Worm (Caenorhabditis elegans) whole organism, midembryonic: ENCODE results near the gene pmk-1.

Source experiments
- T22C8.4 ChIP-seq: fragments of 200-800 bp; sonication (Bioruptor generic); IDR thresholded peaks from 2 replicates; pipeline ENCODE4 v1.3.6; 2022; ENCODE audit warnings: missing genetic modification characterization, missing compliant biosample characterization
- cog-1 ChIP-seq: sonication (generic microtip); optimal IDR thresholded peaks from 2 replicates; lab custom pipeline; 2016; ENCODE audit warnings: missing genetic modification characterization, missing compliant biosample characterization
- flt-1 ChIP-seq: fragments of 200-800 bp; sonication (Bioruptor generic); IDR thresholded peaks from 2 replicates; pipeline ENCODE4 v1.3.6; 2022; ENCODE audit warnings: missing genetic modification characterization, missing compliant biosample characterization
- klf-2 ChIP-seq: fragments of 200-800 bp; sonication (Bioruptor generic); conservative IDR thresholded peaks from 2 replicates; pipeline ENCODE4 v1.3.6; 2022; ENCODE audit warnings: missing genetic modification reagents, missing genetic modification characterization, missing compliant biosample characterization
- med-1 ChIP-seq: sonication (generic microtip); optimal IDR thresholded peaks from 2 replicates; lab custom pipeline; 2017; ENCODE audit warnings: missing genetic modification characterization, mild to moderate bottlenecking, missing compliant biosample characterization, antibody characterized with exemption, missing genetic modification reagents; ENCODE audit not compliant: insufficient read depth
- ref-1 ChIP-seq: fragments of 200-800 bp; sonication (Bioruptor generic); conservative IDR thresholded peaks from 2 replicates; pipeline ENCODE4 v1.3.6; 2022; ENCODE audit warnings: missing genetic modification reagents, missing genetic modification characterization, missing compliant biosample characterization
- tab-1 ChIP-seq: fragments of 200-800 bp; sonication (Bioruptor generic); IDR thresholded peaks from 2 replicates; pipeline ENCODE4 v1.3.6; 2022; ENCODE audit warnings: missing genetic modification characterization, missing compliant biosample characterization
- ztf-23 ChIP-seq: fragments of 200-800 bp; sonication (Bioruptor generic); IDR thresholded peaks from 2 replicates; pipeline ENCODE4 v1.3.6; 2022; ENCODE audit warnings: missing genetic modification reagents, missing genetic modification characterization, missing compliant biosample characterization
- ztf-29 ChIP-seq: fragments of 200-800 bp; sonication (Bioruptor generic); IDR thresholded peaks from 2 replicates; pipeline ENCODE4 v1.3.6; 2022; ENCODE audit warnings: missing genetic modification reagents, missing genetic modification characterization, missing compliant biosample characterization

The pmk-1 gene

DNA sequence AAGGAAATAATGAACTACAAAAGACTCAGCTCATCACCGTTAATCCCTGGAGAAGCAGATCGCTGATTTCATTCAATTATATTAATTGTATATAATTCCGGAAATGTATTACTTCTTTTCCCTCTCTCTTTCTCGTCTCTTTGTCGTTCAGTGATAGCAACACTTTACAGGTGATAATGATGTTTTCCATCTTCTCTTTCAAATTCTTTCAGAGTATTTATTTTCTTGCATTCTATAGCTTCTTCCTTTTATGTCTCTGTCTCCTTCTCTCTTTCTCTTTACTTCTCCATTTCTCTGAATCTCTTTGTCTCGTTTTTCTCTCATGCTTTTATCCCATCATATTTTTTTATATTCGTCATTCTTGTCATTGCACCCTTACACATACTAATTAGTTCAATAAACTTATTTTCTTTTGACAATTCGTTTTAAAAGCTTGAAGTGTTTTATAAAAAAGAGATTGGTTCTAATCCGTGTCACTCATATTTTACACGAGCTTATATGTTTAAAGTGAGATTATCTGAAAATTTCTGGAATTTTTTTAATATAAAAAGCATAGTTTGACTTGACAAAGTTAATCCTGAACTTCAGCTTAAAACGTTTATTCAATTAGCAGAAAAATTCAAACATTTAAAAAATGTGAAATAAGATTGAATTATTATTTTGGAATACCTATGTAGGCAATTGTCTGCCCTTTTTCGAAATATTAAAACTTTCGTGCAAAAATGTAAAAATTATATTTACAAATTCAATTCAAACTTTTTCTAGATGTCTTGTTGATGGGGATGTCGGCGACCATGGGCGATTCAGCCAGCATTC, 5.7 kb upstream of the pmk-1 start, which contains the start of gene pmk-2:
Gene pmk-2, plus strand, starts transcription at position 766 of the 816 bp plus-strand sequence.
- TF ChIP-seq flt-1 (no peak), ztf-23 (GFP tag; lab: Robert Waterston, UW) (no peak), klf-2 (GFP tag; lab: Robert Waterston, UW) (no peak), cog-1 (tag; lab: Kevin White, UChicago) (no peak)

DNA sequence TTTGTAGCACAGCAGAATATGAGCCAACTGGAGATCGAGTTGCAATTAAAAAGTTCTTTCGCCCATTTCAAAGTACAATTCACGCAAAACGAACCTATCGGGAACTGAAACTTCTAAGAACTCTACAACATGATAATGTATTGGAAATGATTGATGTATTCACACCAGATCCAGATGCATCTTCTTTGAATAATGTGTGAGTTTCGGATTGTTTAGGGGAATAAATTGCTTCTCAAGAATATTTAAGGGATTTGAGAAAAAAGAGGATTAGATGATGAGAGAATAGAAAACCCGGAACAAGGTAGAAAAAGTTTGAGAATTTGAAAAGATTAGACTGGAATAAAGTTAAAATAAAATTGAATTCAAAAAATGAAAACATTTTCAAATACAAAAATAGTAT, 4.3 kb upstream of the pmk-1 start:
- no peak for TF ChIP-seq flt-1
- no peak for TF ChIP-seq ztf-23 (GFP tag; lab: Robert Waterston, UW)
- no peak for TF ChIP-seq klf-2 (GFP tag; lab: Robert Waterston, UW)
- no peak for TF ChIP-seq ref-1 (GFP tag; lab: Robert Waterston, UW)
- TF ChIP-seq med-1 (GFP tag; lab: Kevin White, UChicago): no peak
- no peak for TF ChIP-seq cog-1 (tag; lab: Kevin White, UChicago)
- no peak for TF ChIP-seq T22C8.4 (GFP tag; lab: Robert Waterston, UW)
- TF ChIP-seq tab-1 (GFP tag; lab: Robert Waterston, UW): no peak
- no peak for TF ChIP-seq ztf-29 (GFP tag; lab: Robert Waterston, UW)

DNA sequence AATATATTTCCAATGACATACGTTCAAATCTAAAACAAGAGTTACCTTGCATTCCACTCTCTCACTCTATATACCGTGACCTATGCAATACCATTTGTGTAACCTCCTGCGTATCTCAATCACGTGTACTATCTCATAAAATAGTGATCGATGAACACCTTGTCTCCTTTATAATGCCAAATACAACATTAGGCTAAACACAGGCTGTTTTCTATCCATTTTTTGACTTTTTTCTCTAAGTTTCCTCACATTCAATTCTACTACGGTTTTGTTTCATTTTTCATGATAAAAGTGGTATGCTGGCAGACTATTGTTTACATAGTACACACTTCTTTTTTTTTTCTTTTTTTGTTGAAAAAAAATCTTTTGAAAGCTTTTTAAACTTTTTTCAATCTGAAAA, 2.3 kb upstream of the pmk-1 start:
- no peak for TF ChIP-seq ref-1 (GFP tag; lab: Robert Waterston, UW)
- no peak for TF ChIP-seq T22C8.4 (GFP tag; lab: Robert Waterston, UW)
- no peak for TF ChIP-seq ztf-23 (GFP tag; lab: Robert Waterston, UW)
- TF ChIP-seq ztf-29 (GFP tag; lab: Robert Waterston, UW): no peak
- TF ChIP-seq tab-1 (GFP tag; lab: Robert Waterston, UW): no peak
- no peak for TF ChIP-seq flt-1
- no peak for TF ChIP-seq klf-2 (GFP tag; lab: Robert Waterston, UW)
- no peak for TF ChIP-seq cog-1 (tag; lab: Kevin White, UChicago)
- TF ChIP-seq med-1 (GFP tag; lab: Kevin White, UChicago): no peak

DNA sequence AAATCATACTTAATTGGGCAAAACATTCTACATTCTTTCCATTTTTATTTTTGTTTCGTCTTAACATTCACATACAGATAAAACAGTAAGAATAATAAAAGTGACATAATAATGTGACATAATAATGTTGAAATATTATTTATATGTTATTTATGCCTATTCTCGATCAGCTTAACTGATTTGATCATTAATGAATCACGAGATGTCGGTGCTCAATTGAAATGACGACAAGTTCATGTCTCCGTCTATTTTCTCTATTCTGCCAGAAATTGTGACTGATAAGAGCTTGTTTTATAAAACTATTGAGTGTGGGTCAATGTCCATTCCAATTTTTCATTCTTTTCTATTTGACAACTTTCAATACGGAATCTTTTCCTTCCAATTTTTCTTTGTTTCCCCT, 3.1 kb downstream of the pmk-1 start:
- TF ChIP-seq ztf-23 (GFP tag; lab: Robert Waterston, UW) (no peak), klf-2 (GFP tag; lab: Robert Waterston, UW) (no peak), ztf-29 (GFP tag; lab: Robert Waterston, UW) (no peak), cog-1 (tag; lab: Kevin White, UChicago) (no peak), flt-1 (no peak), med-1 (GFP tag; lab: Kevin White, UChicago) (no peak), ref-1 (GFP tag; lab: Robert Waterston, UW) (no peak), T22C8.4 (GFP tag; lab: Robert Waterston, UW) (no peak), tab-1 (GFP tag; lab: Robert Waterston, UW) (no peak)

DNA sequence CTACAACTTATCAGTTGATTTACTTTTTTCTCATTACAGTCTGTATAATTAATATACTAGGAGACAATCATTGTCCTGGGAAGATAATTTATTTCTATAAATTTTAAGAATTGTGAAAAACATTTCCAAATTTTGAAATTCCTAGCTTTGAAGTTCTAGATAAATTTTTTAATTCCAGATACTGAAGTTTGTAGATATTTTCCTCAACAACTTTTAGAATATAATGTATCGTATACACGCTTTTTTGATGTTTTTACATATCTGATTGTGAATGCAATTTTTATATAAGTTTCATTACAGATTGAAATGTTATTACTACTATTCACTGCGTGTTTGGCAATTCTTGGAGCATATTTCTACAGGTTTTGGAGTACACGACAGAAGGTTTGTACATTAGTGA, 3.6 kb downstream of the pmk-1 start, which contains the start of gene faah-2:
Gene faah-2, plus strand, starts transcription at position 301 of the 400 bp plus-strand sequence.
- no peak for TF ChIP-seq cog-1 (tag; lab: Kevin White, UChicago)
- no peak for TF ChIP-seq klf-2 (GFP tag; lab: Robert Waterston, UW)
- TF ChIP-seq ztf-23 (GFP tag; lab: Robert Waterston, UW): no peak
- TF ChIP-seq flt-1: no peak
- TF ChIP-seq T22C8.4 (GFP tag; lab: Robert Waterston, UW): no peak

DNA sequence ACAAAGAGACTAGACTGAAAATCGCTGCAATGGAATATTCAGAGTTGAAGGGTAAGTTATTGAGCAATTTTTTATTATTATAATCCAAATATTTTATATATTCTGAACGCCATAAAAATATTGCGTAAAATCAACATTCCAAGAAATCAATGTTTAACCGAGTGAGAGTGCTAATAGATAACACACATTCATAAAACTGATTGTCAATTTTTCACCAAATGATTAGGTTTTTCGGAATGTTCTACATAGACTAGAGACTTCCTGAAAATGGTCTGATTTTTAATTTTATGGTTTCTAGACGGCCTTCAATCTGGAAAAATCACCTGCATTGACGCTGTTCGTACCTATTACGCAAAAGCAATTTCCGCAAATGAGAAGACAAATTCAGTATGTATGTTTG, 4.1 kb downstream of the pmk-1 start:
- no peak for TF ChIP-seq med-1 (GFP tag; lab: Kevin White, UChicago)
- TF ChIP-seq tab-1 (GFP tag; lab: Robert Waterston, UW): no peak

DNA sequence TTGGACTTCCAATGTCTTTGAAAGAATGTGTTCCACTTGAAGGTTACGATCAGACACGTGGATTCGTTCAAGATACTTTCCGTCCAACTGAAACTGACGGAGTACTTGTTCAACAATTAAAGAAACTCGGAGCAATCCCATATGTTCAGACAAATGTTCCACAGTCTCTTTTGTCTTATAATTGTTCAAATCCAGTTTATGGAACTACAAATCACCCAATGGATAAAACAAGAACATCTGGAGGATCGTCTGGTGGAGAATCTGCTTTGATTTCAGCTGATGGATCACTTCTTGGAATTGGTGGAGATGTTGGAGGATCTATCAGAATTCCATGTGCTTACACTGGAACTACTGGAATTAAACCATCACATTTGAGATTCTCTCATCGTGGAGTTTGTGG, 4.6 kb downstream of the pmk-1 start:
- no peak for TF ChIP-seq flt-1
- no peak for TF ChIP-seq ztf-29 (GFP tag; lab: Robert Waterston, UW)
- no peak for TF ChIP-seq T22C8.4 (GFP tag; lab: Robert Waterston, UW)
- no peak for TF ChIP-seq ztf-23 (GFP tag; lab: Robert Waterston, UW)
- TF ChIP-seq klf-2 (GFP tag; lab: Robert Waterston, UW): no peak
- no peak for TF ChIP-seq tab-1 (GFP tag; lab: Robert Waterston, UW)
- TF ChIP-seq med-1 (GFP tag; lab: Kevin White, UChicago): no peak
- TF ChIP-seq ref-1 (GFP tag; lab: Robert Waterston, UW): no peak
- no peak for TF ChIP-seq cog-1 (tag; lab: Kevin White, UChicago)

DNA sequence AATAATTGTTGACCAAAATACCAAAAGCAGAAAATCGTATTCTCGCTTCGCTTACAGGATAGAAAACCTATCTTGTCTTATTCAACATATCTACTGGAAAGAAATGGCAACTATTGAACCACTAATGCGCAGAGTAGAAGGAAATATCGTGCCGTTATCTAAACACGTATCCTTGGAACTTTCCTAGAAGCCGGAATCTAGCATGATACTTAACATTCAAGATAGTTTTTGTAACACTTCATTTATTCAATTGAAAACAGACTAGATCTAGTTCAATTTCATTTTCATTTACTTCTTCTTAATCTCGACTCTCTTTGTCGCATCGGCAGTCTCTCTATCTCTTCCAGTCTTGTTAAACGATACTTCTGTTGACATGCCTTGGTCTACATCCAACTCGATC, 6.4 kb downstream of the pmk-1 start:
- TF ChIP-seq flt-1 (no peak), tab-1 (GFP tag; lab: Robert Waterston, UW) (no peak), T22C8.4 (GFP tag; lab: Robert Waterston, UW) (no peak), cog-1 (tag; lab: Kevin White, UChicago) (no peak), klf-2 (GFP tag; lab: Robert Waterston, UW) (no peak), ref-1 (GFP tag; lab: Robert Waterston, UW) (no peak)

DNA sequence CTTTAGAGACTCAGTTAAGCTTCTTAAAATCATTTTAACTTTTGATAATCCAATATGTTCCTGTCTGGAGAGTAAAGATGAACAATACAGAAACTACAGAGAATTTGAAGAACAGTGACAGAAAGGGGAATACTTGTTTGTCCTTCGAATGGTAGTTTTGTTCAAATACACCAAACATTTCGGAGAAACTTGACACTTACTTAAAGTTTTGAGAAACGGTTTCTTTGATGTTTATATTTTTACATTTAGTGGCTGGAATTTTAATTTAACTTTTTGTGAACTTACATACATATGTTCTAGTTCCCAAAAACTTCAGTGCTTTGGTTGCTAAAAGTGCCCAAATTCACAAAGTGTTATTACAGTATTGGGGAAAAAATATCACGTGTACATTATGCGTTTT, 8.6 kb downstream of the pmk-1 start, which contains the start of gene B0218.5:
Gene B0218.5, minus strand, starts transcription at position 101 of the 400 bp plus-strand sequence.
- TF ChIP-seq ztf-23 (GFP tag; lab: Robert Waterston, UW) (no peak), ztf-29 (GFP tag; lab: Robert Waterston, UW) (no peak), klf-2 (GFP tag; lab: Robert Waterston, UW) (no peak), cog-1 (tag; lab: Kevin White, UChicago) (no peak), flt-1 (no peak), tab-1 (GFP tag; lab: Robert Waterston, UW) (no peak), med-1 (GFP tag; lab: Kevin White, UChicago) (no peak), T22C8.4 (GFP tag; lab: Robert Waterston, UW) (no peak), ref-1 (GFP tag; lab: Robert Waterston, UW) (no peak)
